Fruit fly (Drosophila melanogaster) whole organism, embryonic: Measurements from ENCODE around the gene CG12507.

Source experiments
- ATbp ChIP-seq: fragments of 200-800 bp; sonication (Bioruptor generic); optimal IDR thresholded peaks from 2 replicates; lab custom pipeline; 2017; ENCODE audit warnings: missing biosample characterization, mild to moderate bottlenecking, missing genetic modification characterization, missing genetic modification reagents
- Aef1 ChIP-seq: fragments of 200-800 bp; sonication (Bioruptor generic); IDR thresholded peaks from 3 replicates; pipeline ENCODE4 v1.3.6; 2022; ENCODE audit warnings: missing biosample characterization, missing genetic modification characterization
- Atf-2 ChIP-seq: fragments of 200-800 bp; sonication (Bioruptor generic); optimal IDR thresholded peaks from 2 replicates; lab custom pipeline; 2016; ENCODE audit warnings: missing biosample characterization, missing genetic modification characterization
- B-H2 ChIP-seq: fragments of 200-800 bp; sonication (Bioruptor generic); optimal IDR thresholded peaks from 2 replicates; lab custom pipeline; 2018; ENCODE audit warnings: missing biosample characterization, mild to moderate bottlenecking, missing genetic modification characterization
- CG10267 ChIP-seq: fragments of 200-800 bp; sonication (Bioruptor generic); optimal IDR thresholded peaks from 2 replicates; lab custom pipeline; 2018; ENCODE audit warnings: missing biosample characterization, mild to moderate bottlenecking, missing genetic modification characterization, moderate library complexity
- CG10366 ChIP-seq: fragments of 200-800 bp; sonication (Bioruptor generic); IDR thresholded peaks from 2 replicates; pipeline ENCODE4 v1.3.6; 2022; ENCODE audit warnings: missing biosample characterization, missing genetic modification characterization
- CG10462 ChIP-seq: fragments of 200-800 bp; sonication (Bioruptor generic); optimal IDR thresholded peaks from 2 replicates; lab custom pipeline; 2016; ENCODE audit warnings: missing biosample characterization, missing genetic modification characterization
- CG11085 ChIP-seq: fragments of 200-800 bp; sonication (Bioruptor generic); IDR thresholded peaks from 2 replicates; pipeline ENCODE4 v1.3.6; 2022; ENCODE audit warnings: missing biosample characterization, missing genetic modification characterization
- CG11398 ChIP-seq: fragments of 200-800 bp; sonication (Bioruptor generic); optimal IDR thresholded peaks from 2 replicates; lab custom pipeline; 2016; ENCODE audit warnings: missing biosample characterization, missing genetic modification characterization
- CG12391 ChIP-seq: fragments of 200-800 bp; sonication (Bioruptor generic); optimal IDR thresholded peaks from 3 replicates; lab custom pipeline; 2018; ENCODE audit warnings: missing biosample characterization, mild to moderate bottlenecking, missing genetic modification characterization, moderate library complexity
- CG13775 ChIP-seq: fragments of 200-800 bp; sonication (Bioruptor generic); optimal IDR thresholded peaks from 3 replicates; lab custom pipeline; 2017; ENCODE audit warnings: missing biosample characterization, mild to moderate bottlenecking, missing genetic modification characterization
- CG14860 ChIP-seq: fragments of 200-800 bp; sonication (Bioruptor generic); IDR thresholded peaks from 3 replicates; pipeline ENCODE4 v1.3.6; 2022; ENCODE audit warnings: missing biosample characterization, missing genetic modification characterization; ENCODE audit not compliant: partially characterized antibody
- CG15269 ChIP-seq: fragments of 200-800 bp; sonication (Bioruptor generic); optimal IDR thresholded peaks from 2 replicates; lab custom pipeline; 2018; ENCODE audit warnings: missing biosample characterization, mild to moderate bottlenecking, missing genetic modification characterization, moderate library complexity
- CG1792 ChIP-seq: fragments of 200-800 bp; sonication (Bioruptor generic); optimal IDR thresholded peaks from 2 replicates; lab custom pipeline; 2016; ENCODE audit warnings: missing biosample characterization, missing genetic modification characterization
- CG1832 ChIP-seq: fragments of 200-800 bp; sonication (Bioruptor generic); optimal IDR thresholded peaks from 2 replicates; lab custom pipeline; 2017; ENCODE audit warnings: missing biosample characterization, mild to moderate bottlenecking, missing genetic modification characterization, inconsistent platforms
- CG4328 ChIP-seq: fragments of 200-800 bp; sonication (Bioruptor generic); optimal IDR thresholded peaks from 3 replicates; lab custom pipeline; 2017; ENCODE audit warnings: missing biosample characterization, missing genetic modification reagents, missing genetic modification characterization
- CG4404 ChIP-seq: fragments of 200-800 bp; sonication (Bioruptor generic); IDR thresholded peaks from 2 replicates; pipeline ENCODE4 v1.3.6; 2022; ENCODE audit warnings: missing biosample characterization, missing genetic modification characterization
- CG5245 ChIP-seq: fragments of 200-800 bp; sonication (Bioruptor generic); optimal IDR thresholded peaks from 3 replicates; lab custom pipeline; 2016; ENCODE audit warnings: missing biosample characterization, missing genetic modification characterization
- CG6254 ChIP-seq: fragments of 200-800 bp; sonication (Bioruptor generic); optimal IDR thresholded peaks from 3 replicates; lab custom pipeline; 2017; ENCODE audit warnings: mild to moderate bottlenecking, missing biosample characterization, missing genetic modification reagents, missing genetic modification characterization
- CG6854 ChIP-seq: fragments of 200-800 bp; sonication (Bioruptor generic); optimal IDR thresholded peaks from 3 replicates; lab custom pipeline; 2017; ENCODE audit warnings: missing biosample characterization, mild to moderate bottlenecking, missing genetic modification characterization
- CG8089 ChIP-seq: fragments of 200-800 bp; sonication (Bioruptor generic); optimal IDR thresholded peaks from 3 replicates; lab custom pipeline; 2016; ENCODE audit warnings: missing biosample characterization, missing genetic modification characterization
- CkIIα-i1 ChIP-seq: fragments of 200-800 bp; sonication (Bioruptor generic); IDR thresholded peaks from 2 replicates; pipeline ENCODE4 v1.3.6; 2022; ENCODE audit warnings: missing biosample characterization, missing genetic modification characterization
- CoRest ChIP-seq: fragments of 200-800 bp; sonication (Bioruptor generic); optimal IDR thresholded peaks from 3 replicates; lab custom pipeline; 2018; ENCODE audit warnings: missing biosample characterization, mild to moderate bottlenecking, missing genetic modification characterization, moderate library complexity
- Doc3 ChIP-seq: fragments of 200-800 bp; sonication (Bioruptor generic); IDR thresholded peaks from 3 replicates; pipeline ENCODE4 v1.3.6; 2022; ENCODE audit warnings: missing biosample characterization, missing genetic modification characterization; ENCODE audit not compliant: partially characterized antibody
- ERR ChIP-seq: fragments of 200-800 bp; sonication (Bioruptor generic); optimal IDR thresholded peaks from 2 replicates; lab custom pipeline; 2016; ENCODE audit warnings: missing biosample characterization, missing genetic modification characterization
- Fer2 ChIP-seq: fragments of 200-800 bp; sonication (Bioruptor generic); optimal IDR thresholded peaks from 2 replicates; lab custom pipeline; 2018; ENCODE audit warnings: missing biosample characterization, mild to moderate bottlenecking, missing genetic modification characterization, moderate library complexity
- HmgD ChIP-seq: fragments of 200-800 bp; sonication (Bioruptor generic); optimal IDR thresholded peaks from 3 replicates; lab custom pipeline; 2016; ENCODE audit warnings: missing biosample characterization, missing genetic modification characterization
- Hmx ChIP-seq: fragments of 200-800 bp; sonication (Bioruptor generic); optimal IDR thresholded peaks from 2 replicates; lab custom pipeline; 2016; ENCODE audit warnings: missing biosample characterization, missing genetic modification characterization
- Hr51 ChIP-seq, 2 experiments: fragments of 200-800 bp; sonication (Bioruptor generic); optimal IDR thresholded peaks; 2 replicates in 1 of 2; 3 replicates in 1 of 2; lab custom pipeline; 2016 to 2018; ENCODE audit warnings: missing biosample characterization in 2 of 2, missing genetic modification characterization in 2 of 2, mild to moderate bottlenecking in 1 of 2, moderate library complexity in 1 of 2
- Mes4 ChIP-seq: fragments of 200-800 bp; sonication (Bioruptor generic); optimal IDR thresholded peaks from 2 replicates; lab custom pipeline; 2016; ENCODE audit warnings: missing biosample characterization, missing genetic modification characterization
- Myb ChIP-seq: fragments of 200-800 bp; sonication (Bioruptor generic); optimal IDR thresholded peaks from 2 replicates; lab custom pipeline; 2016; ENCODE audit warnings: missing biosample characterization, missing genetic modification characterization
- NC2β ChIP-seq: fragments of 200-800 bp; sonication (Bioruptor generic); optimal IDR thresholded peaks from 2 replicates; lab custom pipeline; 2016; ENCODE audit warnings: missing biosample characterization, missing genetic modification characterization
- Neu2 ChIP-seq: fragments of 200-800 bp; sonication (Bioruptor generic); optimal IDR thresholded peaks from 3 replicates; lab custom pipeline; 2016; ENCODE audit warnings: missing biosample characterization, missing genetic modification characterization, borderline replicate concordance
- Nf-YA ChIP-seq: fragments of 200-800 bp; sonication (Bioruptor generic); IDR thresholded peaks from 2 replicates; pipeline ENCODE4 v1.3.6; 2022; ENCODE audit warnings: missing biosample characterization, missing genetic modification characterization
- Nf-YC ChIP-seq: fragments of 200-800 bp; optimal IDR thresholded peaks from 3 replicates; lab custom pipeline; 2019; ENCODE audit warnings: missing biosample characterization, mild to moderate bottlenecking, missing genetic modification characterization, moderate library complexity
- Rx ChIP-seq: fragments of 200-800 bp; sonication (Bioruptor generic); IDR thresholded peaks from 2 replicates; pipeline ENCODE4 v1.3.6; 2022; ENCODE audit warnings: missing biosample characterization, missing genetic modification characterization
- Sox100B ChIP-seq: fragments of 200-800 bp; sonication (Bioruptor generic); optimal IDR thresholded peaks from 3 replicates; lab custom pipeline; 2018; ENCODE audit warnings: missing biosample characterization, mild to moderate bottlenecking, missing genetic modification characterization
- Spps ChIP-seq: fragments of 200-800 bp; sonication (Bioruptor generic); optimal IDR thresholded peaks from 2 replicates; lab custom pipeline; 2018; ENCODE audit warnings: missing biosample characterization, mild to moderate bottlenecking, missing genetic modification characterization
- Vsx1 ChIP-seq: fragments of 200-800 bp; sonication (Bioruptor generic); optimal IDR thresholded peaks from 2 replicates; lab custom pipeline; 2017; ENCODE audit warnings: missing biosample characterization, mild to moderate bottlenecking, missing genetic modification characterization, missing genetic modification reagents
- bab2 ChIP-seq: fragments of 200-800 bp; sonication (Bioruptor generic); optimal IDR thresholded peaks from 2 replicates; lab custom pipeline; 2016; ENCODE audit warnings: missing biosample characterization, missing genetic modification characterization
- btn ChIP-seq: fragments of 200-800 bp; sonication (Bioruptor generic); optimal IDR thresholded peaks from 2 replicates; lab custom pipeline; 2016; ENCODE audit warnings: missing biosample characterization, missing genetic modification characterization
- crp ChIP-seq, 2 experiments: fragments of 200-800 bp; sonication (Bioruptor generic); optimal IDR thresholded peaks; 2 replicates in 1 of 2; 3 replicates in 1 of 2; lab custom pipeline; 2017; ENCODE audit warnings: missing biosample characterization in 2 of 2, missing genetic modification characterization in 2 of 2, mild to moderate bottlenecking in 1 of 2, moderate library complexity in 1 of 2
- dan ChIP-seq: fragments of 200-800 bp; sonication (Bioruptor generic); IDR thresholded peaks from 2 replicates; pipeline ENCODE4 v1.3.6; 2022; ENCODE audit warnings: missing biosample characterization, missing genetic modification characterization
- esg ChIP-seq: fragments of 200-800 bp; sonication (Bioruptor generic); conservative IDR thresholded peaks from 2 replicates; pipeline ENCODE4 v1.3.6; 2022; ENCODE audit warnings: missing biosample characterization, missing genetic modification characterization
- gcm ChIP-seq: fragments of 200-800 bp; sonication (Bioruptor generic); optimal IDR thresholded peaks from 2 replicates; lab custom pipeline; 2019; ENCODE audit warnings: missing biosample characterization, mild to moderate bottlenecking, missing genetic modification characterization, moderate library complexity
- lov ChIP-seq, 2 experiments: fragments of 200-800 bp in 1 of 2; fragments of >200 bp in 1 of 2; sonication (Bioruptor generic) in 1 of 2; IDR thresholded peaks in 1 of 2; optimal IDR thresholded peaks in 1 of 2; 2 replicates in 1 of 2; 3 replicates in 1 of 2; pipeline versions ENCODE4 v1.3.6 to Lab custom; 2017 to 2022; ENCODE audit warnings: missing biosample characterization in 1 of 2, missing genetic modification characterization in 1 of 2
- ranshi ChIP-seq: fragments of 200-800 bp; sonication (Bioruptor generic); IDR thresholded peaks from 2 replicates; pipeline ENCODE4 v1.3.6; 2022; ENCODE audit warnings: missing biosample characterization, missing genetic modification characterization
- sisA ChIP-seq: fragments of 200-800 bp; sonication (Bioruptor generic); IDR thresholded peaks from 2 replicates; pipeline ENCODE4 v1.3.6; 2022; ENCODE audit warnings: missing biosample characterization, missing genetic modification characterization

CG12507 gene

DNA sequence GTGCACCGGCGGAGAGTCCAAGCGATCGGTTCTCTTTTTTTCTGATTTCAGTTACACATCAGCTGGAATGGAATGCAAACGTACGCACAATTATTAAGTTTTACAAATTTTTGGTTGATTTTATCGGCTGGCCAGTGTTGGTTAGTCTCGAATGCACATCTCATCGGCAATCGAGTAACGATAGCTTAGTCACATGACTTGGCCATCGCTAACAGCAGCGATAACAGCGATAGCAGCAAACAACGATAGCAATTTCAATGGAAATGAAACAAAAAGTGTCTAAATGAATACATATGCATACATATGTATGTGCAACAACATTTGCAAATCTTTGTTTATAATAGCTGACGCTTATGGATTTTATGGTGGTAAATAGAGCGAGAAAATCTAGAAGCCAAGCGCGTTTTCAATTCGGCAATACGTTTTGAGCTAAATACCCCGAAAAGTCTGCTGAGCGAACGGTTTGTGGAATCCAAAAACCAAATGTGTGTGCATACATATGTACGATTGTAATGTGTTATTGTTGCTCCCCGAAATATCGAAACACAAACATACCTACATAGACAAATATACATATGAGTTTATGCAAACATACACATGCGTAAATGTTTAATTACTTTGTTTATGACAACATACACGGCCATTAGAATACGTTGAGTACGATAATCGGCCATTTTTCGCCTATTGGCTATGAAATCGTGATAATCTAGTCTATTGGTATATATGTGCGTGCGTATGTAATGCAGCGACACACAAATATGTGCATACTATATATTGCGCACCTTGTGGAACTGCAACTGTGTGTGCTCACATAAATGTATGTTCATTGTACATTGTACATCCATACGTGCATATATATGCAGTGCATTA is 30.3 kb upstream of the CG12507 start, which contains the start of gene CG3632 (continued):
- TF ChIP-seq Fer2 (tag; lab: Kevin White, UChicago) (no peak), Aef1 (no peak), CG13775 (GFP tag; lab: Kevin White, UChicago) (peak; percentile 2), Sox100B (no peak), CG10366 (GFP tag; lab: Robert Waterston, UW) (0 out of 2 replicates have a peak, but pooled peaks have one; percentile 20), ATbp (GFP tag; lab: Kevin White, UChicago) (no peak), Nf-YA (GFP tag; lab: Robert Waterston, UW) (no peak), CG8089 (GFP tag; lab: Kevin White, UChicago) (no peak), CoRest (tag; lab: Kevin White, UChicago) (no peak), CG6254 (no peak), sisA (no peak), NC2β (GFP tag; lab: Kevin White, UChicago) (peak; percentile 27), Nf-YC (tag; lab: Kevin White, UChicago) (peak; percentile 53), HmgD (no peak), CG1792 (GFP tag; lab: Kevin White, UChicago) (peak; percentile 10), B-H2 (GFP tag; lab: Kevin White, UChicago) (peak; percentile 58), CG1832 (no peak), CG15269 (tag; lab: Kevin White, UChicago) (no peak), Vsx1 (no peak), Hmx (no peak), ERR (peak; percentile 49), CG11085 (GFP tag; lab: Robert Waterston, UW) (peak; percentile 38; the same call in 1 of the 2 replicates), CG11398 (GFP tag; lab: Kevin White, UChicago) (peak; percentile 18), Mes4 (GFP tag; lab: Kevin White, UChicago) (no peak), CG4404 (no peak), bab2 (GFP tag; lab: Kevin White, UChicago) (no peak), Atf-2 (GFP tag; lab: Kevin White, UChicago) (peak; percentile 17), Myb (GFP tag; lab: Kevin White, UChicago) (peak; percentile 54), Hr51 (GFP tag; optimal IDR thresholded peaks at IDR 0.05; lab: Kevin White, UChicago) (peak in 1 of 2 experiments; percentile 24), CG10462 (no peak), Rx (GFP tag; lab: Robert Waterston, UW) (no peak), CG6854 (GFP tag; lab: Kevin White, UChicago) (no peak), lov (optimal IDR thresholded peaks at IDR 0.05; lab: Kevin White, UChicago) (no peak), lov (GFP tag; IDR thresholded peaks at IDR 0.05; lab: Robert Waterston, UW) (no peak), ranshi (peak; percentile 53; the same call in 1 of the 2 replicates), crp (GFP tag; optimal IDR thresholded peaks at IDR 0.05; lab: Kevin White, UChicago) (peak in 1 of 2 experiments; percentile 60), Spps (tag; lab: Kevin White, UChicago) (no peak), Neu2 (GFP tag; lab: Kevin White, UChicago) (no peak), btn (GFP tag; lab: Kevin White, UChicago) (no peak), CG5245 (GFP tag; lab: Kevin White, UChicago) (no peak), Doc3 (peak; percentile 66), dan (no peak), CG4328 (no peak), CkIIα-i1 (GFP tag; lab: Robert Waterston, UW) (no peak), CG12391 (tag; lab: Kevin White, UChicago) (no peak), gcm (no peak), CG10267 (peak; percentile 93), CG14860 (GFP tag; lab: Robert Waterston, UW) (peak; percentile 82), esg (no peak)
